Fruit fly (Drosophila melanogaster) whole organism, embryonic: ENCODE results near the gene CG31675.

Experiments used
- Antp ChIP-seq: fragments of 200-800 bp; sonication (Bioruptor generic); optimal IDR thresholded peaks from 3 replicates; lab custom pipeline; 2016; ENCODE audit warnings: missing biosample characterization, missing genetic modification characterization
- CG10267 ChIP-seq: fragments of 200-800 bp; sonication (Bioruptor generic); optimal IDR thresholded peaks from 2 replicates; lab custom pipeline; 2018; ENCODE audit warnings: missing biosample characterization, mild to moderate bottlenecking, missing genetic modification characterization, moderate library complexity
- CG10654 ChIP-seq: fragments of 200-800 bp; sonication (Bioruptor generic); optimal IDR thresholded peaks from 2 replicates; lab custom pipeline; 2016; ENCODE audit warnings: missing biosample characterization, missing genetic modification characterization
- CG11696 ChIP-seq: fragments of 200-800 bp; sonication (Bioruptor generic); IDR thresholded peaks from 2 replicates; pipeline ENCODE4 v1.3.6; 2022; ENCODE audit warnings: missing biosample characterization, missing genetic modification characterization
- CG13296 ChIP-seq: fragments of 200-800 bp; sonication (Bioruptor generic); optimal IDR thresholded peaks from 3 replicates; lab custom pipeline; 2018; ENCODE audit warnings: missing biosample characterization, mild to moderate bottlenecking, missing genetic modification characterization
- CG15073 ChIP-seq: fragments of 200-800 bp; sonication (Bioruptor generic); optimal IDR thresholded peaks from 2 replicates; lab custom pipeline; 2016; ENCODE audit warnings: missing biosample characterization, missing genetic modification characterization
- CG15514 ChIP-seq: fragments of 200-800 bp; sonication (Bioruptor generic); optimal IDR thresholded peaks from 3 replicates; lab custom pipeline; 2017; ENCODE audit warnings: missing biosample characterization, missing genetic modification characterization, mild to moderate bottlenecking, moderate library complexity, missing genetic modification reagents
- CG15601 ChIP-seq: fragments of 200-800 bp; sonication (Bioruptor generic); optimal IDR thresholded peaks from 3 replicates; lab custom pipeline; 2019; ENCODE audit warnings: missing biosample characterization, mild to moderate bottlenecking, missing genetic modification characterization, moderate library complexity
- CG18262 ChIP-seq: fragments of 200-800 bp; optimal IDR thresholded peaks from 3 replicates; lab custom pipeline; 2019; ENCODE audit warnings: missing biosample characterization, mild to moderate bottlenecking, missing genetic modification characterization, moderate library complexity
- CG18599 ChIP-seq: fragments of 200-800 bp; sonication (Bioruptor generic); optimal IDR thresholded peaks from 3 replicates; lab custom pipeline; 2017; ENCODE audit warnings: missing biosample characterization, missing genetic modification characterization, mild to moderate bottlenecking, moderate library complexity, missing genetic modification reagents
- CG31441 ChIP-seq: fragments of 200-800 bp; sonication (Bioruptor generic); IDR thresholded peaks from 2 replicates; pipeline ENCODE4 v1.3.6; 2022; ENCODE audit warnings: missing biosample characterization, missing genetic modification characterization
- CG3163 ChIP-seq: fragments of 200-800 bp; sonication (Bioruptor generic); optimal IDR thresholded peaks from 3 replicates; lab custom pipeline; 2016; ENCODE audit warnings: missing biosample characterization, missing genetic modification characterization
- CG3281 ChIP-seq: fragments of 200-800 bp; sonication (Bioruptor generic); optimal IDR thresholded peaks from 3 replicates; lab custom pipeline; 2017; ENCODE audit warnings: missing biosample characterization, mild to moderate bottlenecking, missing genetic modification characterization
- CG3407 ChIP-seq: fragments of 200-800 bp; sonication (Bioruptor generic); optimal IDR thresholded peaks from 2 replicates; lab custom pipeline; 2018; ENCODE audit warnings: missing biosample characterization, mild to moderate bottlenecking, missing genetic modification characterization
- CG42726 ChIP-seq: fragments of 200-800 bp; sonication (Bioruptor generic); IDR thresholded peaks from 2 replicates; pipeline ENCODE4 v1.3.6; 2022; ENCODE audit warnings: missing biosample characterization, missing genetic modification characterization; ENCODE audit not compliant: partially characterized antibody
- CG4360 ChIP-seq: fragments of 200-800 bp; sonication (Bioruptor generic); IDR thresholded peaks from 2 replicates; pipeline ENCODE4 v1.3.6; 2022; ENCODE audit warnings: missing biosample characterization, missing genetic modification characterization
- CG4617 ChIP-seq: fragments of 200-800 bp; sonication (Bioruptor generic); optimal IDR thresholded peaks from 3 replicates; lab custom pipeline; 2016; ENCODE audit warnings: missing biosample characterization, missing genetic modification characterization, borderline replicate concordance
- CG5245 ChIP-seq: fragments of 200-800 bp; sonication (Bioruptor generic); optimal IDR thresholded peaks from 3 replicates; lab custom pipeline; 2016; ENCODE audit warnings: missing biosample characterization, missing genetic modification characterization
- CG6854 ChIP-seq: fragments of 200-800 bp; sonication (Bioruptor generic); optimal IDR thresholded peaks from 3 replicates; lab custom pipeline; 2017; ENCODE audit warnings: missing biosample characterization, mild to moderate bottlenecking, missing genetic modification characterization
- CG8281 ChIP-seq: fragments of 200-800 bp; sonication (Bioruptor generic); optimal IDR thresholded peaks from 2 replicates; lab custom pipeline; 2018; ENCODE audit warnings: missing biosample characterization, mild to moderate bottlenecking, missing genetic modification characterization, moderate library complexity
- CG8359 ChIP-seq: fragments of 200-800 bp; sonication (Bioruptor generic); optimal IDR thresholded peaks from 2 replicates; lab custom pipeline; 2017; ENCODE audit warnings: missing biosample characterization, mild to moderate bottlenecking, missing genetic modification characterization, borderline replicate concordance
- CG8388 ChIP-seq: fragments of 200-800 bp; sonication (Bioruptor generic); optimal IDR thresholded peaks from 2 replicates; lab custom pipeline; 2019; ENCODE audit warnings: missing biosample characterization, mild to moderate bottlenecking, missing genetic modification characterization, moderate library complexity
- Camta ChIP-seq: fragments of 200-800 bp; sonication (Bioruptor generic); optimal IDR thresholded peaks from 2 replicates; lab custom pipeline; 2016; ENCODE audit warnings: missing biosample characterization, missing genetic modification characterization
- CrebB ChIP-seq: fragments of 200-800 bp; sonication (Bioruptor generic); optimal IDR thresholded peaks from 3 replicates; lab custom pipeline; 2018; ENCODE audit warnings: missing biosample characterization, mild to moderate bottlenecking, missing genetic modification characterization
- D ChIP-seq, 2 experiments: fragments of 200-800 bp in 1 of 2; fragments of >200 bp in 1 of 2; sonication (Bioruptor generic) in 1 of 2; optimal IDR thresholded peaks; 2 replicates in 1 of 2; 3 replicates in 1 of 2; lab custom pipeline; 2017; ENCODE audit warnings: mild to moderate bottlenecking in 1 of 2, missing biosample characterization in 1 of 2, missing genetic modification characterization in 1 of 2, missing genetic modification reagents in 1 of 2
- Doc3 ChIP-seq: fragments of 200-800 bp; sonication (Bioruptor generic); IDR thresholded peaks from 3 replicates; pipeline ENCODE4 v1.3.6; 2022; ENCODE audit warnings: missing biosample characterization, missing genetic modification characterization; ENCODE audit not compliant: partially characterized antibody
- Elba2 ChIP-seq: fragments of 200-800 bp; sonication (Bioruptor generic); optimal IDR thresholded peaks from 3 replicates; lab custom pipeline; 2016; ENCODE audit warnings: missing biosample characterization, missing genetic modification characterization
- Fer1 ChIP-seq: fragments of 200-800 bp; sonication (Bioruptor generic); optimal IDR thresholded peaks from 2 replicates; lab custom pipeline; 2017; ENCODE audit warnings: missing biosample characterization, mild to moderate bottlenecking, missing genetic modification characterization
- Fer2 ChIP-seq: fragments of 200-800 bp; sonication (Bioruptor generic); optimal IDR thresholded peaks from 2 replicates; lab custom pipeline; 2018; ENCODE audit warnings: missing biosample characterization, mild to moderate bottlenecking, missing genetic modification characterization, moderate library complexity
- Fer3 ChIP-seq: fragments of 200-800 bp; sonication (Bioruptor generic); optimal IDR thresholded peaks from 2 replicates; lab custom pipeline; 2018; ENCODE audit warnings: missing biosample characterization, mild to moderate bottlenecking, missing genetic modification characterization, moderate library complexity
- Meics ChIP-seq: fragments of 200-800 bp; sonication (Bioruptor generic); optimal IDR thresholded peaks from 2 replicates; lab custom pipeline; 2017; ENCODE audit warnings: missing biosample characterization, mild to moderate bottlenecking, missing genetic modification characterization
- Oli ChIP-seq: fragments of 200-800 bp; sonication (Bioruptor generic); optimal IDR thresholded peaks from 2 replicates; lab custom pipeline; 2018; ENCODE audit warnings: missing biosample characterization, mild to moderate bottlenecking, missing genetic modification characterization, moderate library complexity
- Six4 ChIP-seq: fragments of 200-800 bp; sonication (Bioruptor generic); optimal IDR thresholded peaks from 2 replicates; lab custom pipeline; 2016; ENCODE audit warnings: missing biosample characterization, missing genetic modification characterization
- al ChIP-seq: fragments of 200-800 bp; sonication (Bioruptor generic); IDR thresholded peaks from 2 replicates; pipeline ENCODE4 v1.3.6; 2022; ENCODE audit warnings: missing biosample characterization, missing genetic modification characterization
- chinmo ChIP-seq: fragments of 200-800 bp; sonication (Bioruptor generic); IDR thresholded peaks from 4 replicates; pipeline ENCODE4 v1.3.6; 2022; ENCODE audit warnings: missing biosample characterization, missing genetic modification characterization; ENCODE audit not compliant: partially characterized antibody
- dan ChIP-seq: fragments of 200-800 bp; sonication (Bioruptor generic); IDR thresholded peaks from 2 replicates; pipeline ENCODE4 v1.3.6; 2022; ENCODE audit warnings: missing biosample characterization, missing genetic modification characterization
- dm ChIP-seq: fragments of 200-800 bp; sonication (Bioruptor generic); optimal IDR thresholded peaks from 3 replicates; lab custom pipeline; 2016; ENCODE audit warnings: missing biosample characterization, missing genetic modification characterization
- gsb ChIP-seq: fragments of 200-800 bp; sonication (Bioruptor generic); IDR thresholded peaks from 2 replicates; pipeline ENCODE4 v1.3.6; 2022; ENCODE audit warnings: missing biosample characterization, missing genetic modification characterization
- inv ChIP-seq: fragments of 200-800 bp; sonication (Bioruptor generic); IDR thresholded peaks from 2 replicates; pipeline ENCODE4 v1.3.6; 2022; ENCODE audit warnings: missing biosample characterization, missing genetic modification characterization; ENCODE audit not compliant: partially characterized antibody
- kah ChIP-seq: fragments of 200-800 bp; sonication (Bioruptor generic); optimal IDR thresholded peaks from 2 replicates; lab custom pipeline; 2018; ENCODE audit warnings: missing biosample characterization, mild to moderate bottlenecking, missing genetic modification characterization
- mam ChIP-seq: fragments of 200-800 bp; sonication (Bioruptor generic); optimal IDR thresholded peaks from 3 replicates; lab custom pipeline; 2016; ENCODE audit warnings: missing biosample characterization, missing genetic modification characterization
- nom ChIP-seq: fragments of 200-800 bp; sonication (Bioruptor generic); optimal IDR thresholded peaks from 2 replicates; lab custom pipeline; 2017; ENCODE audit warnings: missing biosample characterization, missing genetic modification characterization, mild to moderate bottlenecking, moderate library complexity, missing genetic modification reagents
- odd ChIP-seq: fragments of 200-800 bp; sonication (Bioruptor generic); optimal IDR thresholded peaks from 2 replicates; lab custom pipeline; 2017; ENCODE audit warnings: missing biosample characterization, mild to moderate bottlenecking, missing genetic modification characterization
- pb ChIP-seq: fragments of 200-800 bp; sonication (Bioruptor generic); optimal IDR thresholded peaks from 3 replicates; lab custom pipeline; 2016; ENCODE audit warnings: missing biosample characterization, missing genetic modification characterization
- schlank ChIP-seq: fragments of 200-800 bp; sonication (Bioruptor generic); optimal IDR thresholded peaks from 2 replicates; lab custom pipeline; 2018; ENCODE audit warnings: missing biosample characterization, mild to moderate bottlenecking, missing genetic modification characterization
- sim ChIP-seq: fragments of 200-800 bp; sonication (Bioruptor generic); IDR thresholded peaks from 2 replicates; pipeline ENCODE4 v1.3.6; 2022; ENCODE audit warnings: missing biosample characterization, missing genetic modification characterization
- tin ChIP-seq: fragments of 200-800 bp; sonication (Bioruptor generic); optimal IDR thresholded peaks from 3 replicates; lab custom pipeline; 2016; ENCODE audit warnings: missing biosample characterization, missing genetic modification characterization
- tll ChIP-seq, 2 experiments: fragments of 200-800 bp in 1 of 2; fragments of >200 bp in 1 of 2; sonication (Bioruptor generic) in 1 of 2; optimal IDR thresholded peaks; 2 replicates each; lab custom pipeline; 2017 to 2019; ENCODE audit warnings: missing biosample characterization in 2 of 2, missing genetic modification characterization in 2 of 2, mild to moderate bottlenecking in 1 of 2, moderate library complexity in 1 of 2
- tx ChIP-seq: fragments of 200-800 bp; sonication (Bioruptor generic); optimal IDR thresholded peaks from 2 replicates; lab custom pipeline; 2016; ENCODE audit warnings: missing biosample characterization, missing genetic modification characterization

Gene CG31675

DNA sequence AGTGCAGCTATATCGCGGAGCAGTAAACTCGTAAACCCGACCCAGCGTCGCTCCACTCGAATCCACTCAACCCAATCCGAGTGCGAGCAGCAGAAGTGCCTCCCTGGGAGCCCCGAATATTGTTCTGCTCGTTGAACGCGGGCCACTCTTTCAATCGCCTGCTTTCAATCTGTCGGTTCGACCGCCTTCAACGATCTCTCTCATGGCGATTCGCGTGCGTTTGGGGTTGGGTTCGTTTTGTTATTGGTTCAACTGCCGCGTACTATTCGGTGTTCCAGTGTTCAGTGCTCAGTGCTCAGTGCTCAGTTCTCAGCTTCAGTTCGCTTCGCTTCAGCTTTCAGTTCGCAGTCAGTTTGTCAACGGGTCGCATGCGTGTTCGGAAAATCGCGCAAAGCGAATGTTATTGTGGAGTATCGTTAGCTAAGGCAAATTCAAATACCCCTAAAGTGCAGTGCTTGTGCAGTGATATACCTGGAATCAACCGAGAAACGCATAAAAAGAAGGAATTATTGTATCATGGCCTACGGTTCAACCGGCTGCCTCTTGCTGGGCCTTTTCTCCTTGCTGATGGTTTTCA, 27.0 kb upstream of the CG31675 start, which contains the start of gene CG31676 (continued):
- peak; percentile 78 for TF ChIP-seq Fer1
- TF ChIP-seq inv (GFP tag; lab: Robert Waterston, UW), result no peak
- no peak for TF ChIP-seq dan (GFP tag; lab: Robert Waterston, UW)
- no peak for TF ChIP-seq CG8281 (tag; lab: Kevin White, UChicago)
- no peak for TF ChIP-seq tx
- TF ChIP-seq schlank (tag; lab: Kevin White, UChicago), result peak; percentile 52
- TF ChIP-seq CG5245 (GFP tag; lab: Kevin White, UChicago), result no peak
- no peak for TF ChIP-seq CG3163 (GFP tag; lab: Kevin White, UChicago)
- peak; percentile 54 for TF ChIP-seq CrebB (tag; lab: Kevin White, UChicago)
- TF ChIP-seq CG3281 (GFP tag; lab: Kevin White, UChicago), result peak; percentile 56
- no peak for TF ChIP-seq pb (GFP tag; lab: Kevin White, UChicago)
- TF ChIP-seq CG8388 (GFP tag; lab: Kevin White, UChicago), result no peak
- TF ChIP-seq CG18599 (GFP tag; lab: Kevin White, UChicago), result peak; percentile 47
- no peak for TF ChIP-seq CG10267 (tag; lab: Kevin White, UChicago)
- no peak for TF ChIP-seq sim (GFP tag; lab: Robert Waterston, UW)
- TF ChIP-seq Oli (tag; lab: Kevin White, UChicago), result no peak
- TF ChIP-seq Fer3 (tag; lab: Kevin White, UChicago), result no peak
- TF ChIP-seq odd (GFP tag; lab: Kevin White, UChicago), result peak; percentile 37
- no peak for TF ChIP-seq CG15073 (GFP tag; lab: Kevin White, UChicago)
- TF ChIP-seq dm (GFP tag; lab: Kevin White, UChicago), result no peak
- no peak for TF ChIP-seq CG8359 (GFP tag; lab: Kevin White, UChicago)
- no peak for TF ChIP-seq CG18262
- TF ChIP-seq Antp (GFP tag; lab: Kevin White, UChicago), result no peak
- TF ChIP-seq Six4, result no peak
- TF ChIP-seq CG10654 (GFP tag; lab: Kevin White, UChicago), result no peak
- TF ChIP-seq CG3407 (GFP tag; lab: Kevin White, UChicago), result no peak
- no peak for TF ChIP-seq tin (GFP tag; lab: Kevin White, UChicago)
- 0 out of 2 replicates have a peak, but pooled peaks have one; percentile 6 for TF ChIP-seq CG31441
- no peak for TF ChIP-seq CG42726 (GFP tag; lab: Robert Waterston, UW)
- TF ChIP-seq CG6854 (GFP tag; lab: Kevin White, UChicago), result peak; percentile 45
- TF ChIP-seq Fer2, result no peak
- TF ChIP-seq CG11696, result no peak
- no peak for TF ChIP-seq mam (GFP tag; lab: Kevin White, UChicago)
- no peak for TF ChIP-seq D (optimal IDR thresholded peaks at IDR 0.05; lab: Kevin White, UChicago)
- no peak for TF ChIP-seq D (GFP tag; optimal IDR thresholded peaks at IDR 0.05; lab: Kevin White, UChicago)
- TF ChIP-seq Camta (GFP tag; lab: Kevin White, UChicago), result no peak
- peak; percentile 48 for TF ChIP-seq CG13296
- no peak for TF ChIP-seq tll (GFP tag; optimal IDR thresholded peaks at IDR 0.05; lab: Kevin White, UChicago)
- TF ChIP-seq Meics (GFP tag; lab: Kevin White, UChicago), result peak; percentile 52
- TF ChIP-seq gsb, result no peak
- peak; percentile 100 for TF ChIP-seq CG15601 (tag; lab: Kevin White, UChicago)
- TF ChIP-seq Doc3 (GFP tag; lab: Robert Waterston, UW), result no peak
- no peak for TF ChIP-seq CG4360 (GFP tag; lab: Robert Waterston, UW)
- no peak for TF ChIP-seq nom (GFP tag; lab: Kevin White, UChicago)
- no peak for TF ChIP-seq kah (GFP tag; lab: Kevin White, UChicago)
- TF ChIP-seq CG15514, result peak; percentile 48
- 0 out of 4 replicates have a peak, but pooled peaks have one; percentile 22 for TF ChIP-seq chinmo
- TF ChIP-seq al, result no peak
- no peak for TF ChIP-seq CG4617 (GFP tag; lab: Kevin White, UChicago)
- no peak for TF ChIP-seq Elba2 (GFP tag; lab: Kevin White, UChicago)
